Fruit fly (Drosophila melanogaster) whole organism: Measurements from ENCODE around the gene CG13926.

Source experiments
- CG8478 ChIP-seq: fragments of >200 bp; optimal IDR thresholded peaks from 2 replicates; lab custom pipeline; 2018; ENCODE audit warnings: inconsistent platforms
- Dll ChIP-seq: fragments of >200 bp; optimal IDR thresholded peaks from 2 replicates; lab custom pipeline; 2017
- EcR ChIP-seq, 2 experiments: fragments of >200 bp; optimal IDR thresholded peaks; 2 replicates each; lab custom pipeline; 2017; ENCODE audit warnings: missing biosample characterization in 2 of 2, missing genetic modification characterization in 2 of 2, missing genetic modification reagents in 2 of 2
- pan ChIP-seq: fragments of >200 bp; optimal IDR thresholded peaks from 2 replicates; lab custom pipeline; 2017
- psq ChIP-seq: fragments of >200 bp; optimal IDR thresholded peaks from 2 replicates; lab custom pipeline; 2017
- usp ChIP-seq: fragments of >200 bp; optimal IDR thresholded peaks from 2 replicates; lab custom pipeline; 2017; ENCODE audit warnings: missing biosample characterization, missing genetic modification characterization, mixed read lengths

Gene CG13926

DNA sequence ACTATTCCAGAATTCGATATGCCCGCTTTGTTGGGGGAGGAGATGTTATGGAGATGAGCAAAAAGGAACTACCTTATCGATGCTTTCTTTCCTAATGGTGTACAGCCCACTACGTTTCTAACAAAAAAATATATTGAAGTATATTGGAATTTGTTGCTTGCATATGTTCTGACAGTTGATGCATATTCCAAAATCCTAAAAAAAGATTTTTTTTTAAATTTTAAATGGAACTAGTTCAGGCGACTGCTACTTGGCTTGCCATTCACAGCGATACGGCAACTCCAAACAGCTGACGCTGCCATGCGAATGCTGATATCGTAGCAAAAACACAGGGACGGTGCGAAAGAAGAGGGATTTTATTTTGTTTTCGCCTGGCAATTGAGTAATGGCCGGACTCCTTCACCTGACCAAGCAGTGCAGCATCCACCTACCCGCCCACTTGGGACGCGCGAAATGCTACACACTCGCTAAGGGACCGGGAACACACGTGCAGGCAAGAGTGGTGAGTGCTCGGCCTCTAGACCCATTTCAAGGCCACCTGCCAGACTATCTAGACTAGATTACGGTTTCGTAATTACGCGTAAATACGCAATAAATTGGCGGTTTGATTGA, at the start of gene CG13926, which contains the start of the genes ABCB7 and CG33230:
TSS of gene CG13926 (minus strand) at position 43 of the 612 bp plus-strand sequence.
TSS of gene ABCB7 (plus strand) at position 299 of the 612 bp plus-strand sequence.
TSS of gene CG33230 (plus strand) at position 299 of the 612 bp plus-strand sequence.
- TF ChIP-seq CG8478, result no peak
- no peak for TF ChIP-seq usp (GFP tag; lab: Kevin White, UChicago)
- no peak for TF ChIP-seq Dll (lab: Kevin White, UChicago)
- no peak for TF ChIP-seq pan (lab: Kevin White, UChicago)
- no peak for TF ChIP-seq psq (lab: Kevin White, UChicago)
- no peak for TF ChIP-seq EcR (GFP tag; optimal IDR thresholded peaks at IDR 0.05; lab: Kevin White, UChicago)

DNA sequence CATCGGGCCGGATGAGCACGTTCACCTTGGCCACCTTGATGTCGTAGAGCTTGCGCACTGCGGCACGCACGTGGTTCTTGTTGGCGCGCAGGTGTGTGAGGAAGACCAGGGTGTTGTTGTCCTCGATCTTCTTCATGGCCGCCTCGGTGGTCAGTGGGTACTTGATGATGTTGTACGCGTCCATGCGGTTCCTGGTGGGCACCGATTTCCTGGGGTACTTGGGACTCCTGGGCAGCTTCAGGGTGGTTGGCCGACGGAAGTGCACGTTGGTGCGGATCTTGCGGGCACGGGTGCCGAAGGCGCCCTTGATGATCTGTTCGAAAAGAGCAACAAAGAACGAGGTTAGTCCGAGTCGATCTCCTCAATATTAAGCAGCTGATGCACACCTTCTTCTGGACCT, 49.5 kb upstream of the CG13926 start:
- TF ChIP-seq Dll (lab: Kevin White, UChicago) (no peak), pan (lab: Kevin White, UChicago) (no peak), CG8478 (no peak), EcR (GFP tag; optimal IDR thresholded peaks at IDR 0.05; lab: Kevin White, UChicago) (no peak), usp (GFP tag; lab: Kevin White, UChicago) (no peak), psq (lab: Kevin White, UChicago) (no peak)

DNA sequence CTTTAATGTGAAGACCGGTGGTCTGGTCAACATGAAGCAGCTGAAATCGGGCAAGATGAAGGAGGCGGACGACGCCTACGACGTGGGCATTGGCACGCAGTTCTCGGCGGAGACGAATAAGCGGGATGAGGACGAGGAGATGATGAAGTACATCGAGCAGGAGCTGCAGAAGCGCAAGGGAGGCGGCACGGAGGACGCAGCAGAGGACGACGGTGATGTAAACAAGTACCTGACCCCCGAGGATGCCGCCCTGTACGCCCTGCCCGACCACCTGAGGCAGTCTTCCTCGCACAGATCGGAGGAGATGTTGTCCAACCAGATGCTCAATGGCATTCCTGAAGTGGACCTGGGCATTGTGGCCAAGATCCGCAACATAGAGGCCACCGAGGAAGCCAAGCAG, 47.6 kb upstream of the CG13926 start:
- TF ChIP-seq Dll (lab: Kevin White, UChicago), result no peak
- no peak for TF ChIP-seq EcR (GFP tag; optimal IDR thresholded peaks at IDR 0.05; lab: Kevin White, UChicago)
- no peak for TF ChIP-seq usp (GFP tag; lab: Kevin White, UChicago)
- TF ChIP-seq CG8478, result no peak
- no peak for TF ChIP-seq pan (lab: Kevin White, UChicago)
- TF ChIP-seq psq (lab: Kevin White, UChicago), result no peak

DNA sequence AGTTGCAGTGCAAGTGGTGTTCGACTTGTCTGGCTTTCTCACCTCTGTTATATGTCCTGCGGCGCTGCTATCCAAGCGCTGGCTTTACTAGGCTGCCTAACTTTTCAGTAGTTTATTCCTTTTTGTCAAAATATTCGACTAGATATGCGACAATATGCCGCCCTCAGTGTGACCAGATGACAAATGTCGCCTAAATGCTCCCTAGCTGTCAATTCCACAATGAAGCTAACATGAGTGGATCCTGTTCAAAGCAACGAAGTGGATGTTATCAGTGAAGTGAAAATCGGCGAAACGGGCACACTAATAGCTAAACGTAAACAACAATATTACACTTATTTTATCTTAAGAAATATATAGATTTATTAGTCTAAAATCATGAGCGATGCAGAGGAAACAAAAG, 46.9 kb upstream of the CG13926 start, which contains the start of the genes Srrm234 and CG7974:
TSS of gene Srrm234 (minus strand) at position 189 of the 400 bp plus-strand sequence.
TSS of gene CG7974 (plus strand) at position 263 of the 400 bp plus-strand sequence.
- TF ChIP-seq Dll (lab: Kevin White, UChicago) (no peak), EcR (GFP tag; optimal IDR thresholded peaks at IDR 0.05; lab: Kevin White, UChicago) (no peak), psq (lab: Kevin White, UChicago) (no peak), CG8478 (no peak)

dm6 chr3L:1664205-1664604, 46.2 kb upstream of the CG13926 start:
- TF ChIP-seq psq (lab: Kevin White, UChicago) (no peak), Dll (lab: Kevin White, UChicago) (no peak), pan (lab: Kevin White, UChicago) (no peak), CG8478 (no peak), EcR (GFP tag; optimal IDR thresholded peaks at IDR 0.05; lab: Kevin White, UChicago) (no peak), usp (GFP tag; lab: Kevin White, UChicago) (no peak)

DNA sequence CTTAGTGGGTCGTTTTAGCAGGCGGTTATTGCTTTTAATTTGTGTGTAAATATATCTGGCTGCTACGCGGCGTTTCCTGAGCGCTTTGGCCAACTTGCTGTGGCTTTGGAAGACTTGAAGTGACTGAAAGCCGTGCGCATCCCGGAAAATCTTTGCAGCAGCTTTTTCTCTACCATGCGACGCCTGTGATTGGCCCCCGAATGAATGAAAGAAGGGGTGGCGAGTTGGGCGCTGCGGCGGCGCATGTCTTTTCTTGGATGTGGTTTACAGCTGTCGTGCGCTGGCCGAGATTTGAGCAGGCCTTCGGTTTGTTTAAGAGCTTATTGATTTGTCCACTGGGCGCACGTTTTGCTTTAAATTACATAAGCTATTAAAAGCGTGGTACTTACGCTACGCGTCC, 45.6 kb upstream of the CG13926 start:
- TF ChIP-seq psq (lab: Kevin White, UChicago) (no peak), EcR (GFP tag; optimal IDR thresholded peaks at IDR 0.05; lab: Kevin White, UChicago) (no peak), CG8478 (no peak), pan (lab: Kevin White, UChicago) (no peak), Dll (lab: Kevin White, UChicago) (no peak), usp (GFP tag; lab: Kevin White, UChicago) (no peak)

- TF ChIP-seq Dll (lab: Kevin White, UChicago) (no peak), CG8478 (no peak), pan (lab: Kevin White, UChicago) (no peak), psq (lab: Kevin White, UChicago) (no peak), EcR (GFP tag; optimal IDR thresholded peaks at IDR 0.05; lab: Kevin White, UChicago) (no peak), usp (GFP tag; lab: Kevin White, UChicago) (no peak)
These were observed 43.9 kb upstream of the CG13926 start for dm6 chr3L:1661738-1662370.

- TF ChIP-seq psq (lab: Kevin White, UChicago) (no peak), usp (GFP tag; lab: Kevin White, UChicago) (no peak), pan (lab: Kevin White, UChicago) (no peak), Dll (lab: Kevin White, UChicago) (no peak), EcR (GFP tag; optimal IDR thresholded peaks at IDR 0.05; lab: Kevin White, UChicago) (no peak), CG8478 (no peak)
These were observed 35.8 kb upstream of the CG13926 start for dm6 chr3L:1653752-1654151.

dm6 chr3L:1652700-1653200, 34.8 kb upstream of the CG13926 start, which contains the start of the genes CG7970 and Vta1:
Gene CG7970, plus strand, starts transcription at chr3L:1652750.
Gene Vta1, minus strand, starts transcription at chr3L:1652900.
- TF ChIP-seq CG8478 (no peak), Dll (lab: Kevin White, UChicago) (no peak), usp (GFP tag; lab: Kevin White, UChicago) (no peak), pan (lab: Kevin White, UChicago) (no peak)

dm6 chr3L:1649363-1649762, 31.4 kb upstream of the CG13926 start:
- TF ChIP-seq Dll (lab: Kevin White, UChicago), result no peak
- TF ChIP-seq pan (lab: Kevin White, UChicago), result no peak
- no peak for TF ChIP-seq psq (lab: Kevin White, UChicago)
- TF ChIP-seq EcR (GFP tag; optimal IDR thresholded peaks at IDR 0.05; lab: Kevin White, UChicago), result no peak
- TF ChIP-seq usp (GFP tag; lab: Kevin White, UChicago), result no peak
- TF ChIP-seq CG8478, result no peak

DNA sequence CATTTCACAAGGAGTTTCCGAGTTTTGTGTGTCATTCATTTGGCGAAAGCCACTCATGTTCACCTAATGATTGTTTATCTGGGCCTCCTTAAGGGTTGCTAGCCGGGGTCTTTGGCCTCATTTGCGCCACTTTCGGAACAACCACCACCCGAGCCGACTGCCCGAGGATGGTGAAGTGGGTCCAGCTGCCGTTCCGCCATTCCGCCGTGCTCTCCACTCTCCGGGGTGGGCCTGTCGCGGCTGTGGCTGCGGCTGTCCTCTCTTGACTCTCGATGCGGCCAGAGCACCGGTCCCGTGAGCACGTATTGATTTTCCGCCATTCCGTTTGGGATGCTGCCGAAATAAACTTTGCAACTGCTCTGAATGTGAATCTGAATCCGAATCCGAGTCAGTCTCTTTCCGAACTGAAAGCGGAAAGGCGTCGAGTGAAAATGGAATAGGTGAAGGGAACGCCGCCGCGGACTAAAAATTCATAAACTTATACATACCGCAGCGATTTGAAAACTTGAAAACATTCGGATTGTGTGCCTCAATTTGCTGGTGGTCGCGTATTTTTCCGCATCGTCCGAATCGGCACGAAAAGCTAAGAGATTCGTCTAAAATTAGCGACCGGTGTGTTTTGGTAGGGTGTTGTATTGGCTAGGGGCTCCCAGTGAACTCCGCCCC, 30.9 kb upstream of the CG13926 start, which contains the start of gene CG13920:
TSS of gene CG13920 (plus strand) at position 255 of the 666 bp plus-strand sequence.
- TF ChIP-seq CG8478, result no peak
- TF ChIP-seq psq (lab: Kevin White, UChicago), result no peak
- TF ChIP-seq pan (lab: Kevin White, UChicago), result no peak
- no peak for TF ChIP-seq Dll (lab: Kevin White, UChicago)
- TF ChIP-seq EcR (GFP tag; optimal IDR thresholded peaks at IDR 0.05; lab: Kevin White, UChicago), result no peak
- TF ChIP-seq usp (GFP tag; lab: Kevin White, UChicago), result no peak
